Comparison of ENCODE assay signal across 4 fruit fly cellular contexts in the genomic region with DNA sequence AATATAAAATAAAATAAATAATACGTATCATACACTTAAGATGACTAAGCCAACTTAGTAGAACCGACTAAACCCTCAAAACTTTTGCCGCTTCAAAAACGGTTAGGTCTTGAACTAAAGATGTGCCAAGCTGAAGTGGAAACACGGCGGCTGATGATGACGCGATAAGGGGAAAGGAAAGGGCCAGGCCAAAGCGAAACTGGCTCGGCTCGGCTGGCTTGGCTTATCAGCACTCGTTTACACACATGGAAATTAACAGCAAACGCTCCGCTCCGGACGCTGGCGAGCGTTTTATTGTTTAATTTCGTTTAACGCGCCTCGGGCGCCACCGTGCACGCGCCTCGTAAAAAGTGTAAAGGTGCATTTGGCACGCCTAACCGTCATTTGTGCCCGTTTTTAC.
TF ChIP-seq lines count a peak whose summit lies in the region.

No protein-coding gene starts in this region.

- no peak for TF ChIP-seq CTCF in whole organism, embryonic (GFP tag; optimal IDR thresholded peaks at IDR 0.05; lab: Kevin White, UChicago)

TF ChIP-seq in whole organism, adult, 20 proteins besides CTCF, POLR2A, EP300 and RAD21:
- no peak for TF ChIP-seq Clk (GFP tag; optimal IDR thresholded peaks at IDR 0.05; lab: Kevin White, UChicago)
- TF ChIP-seq cnc (optimal IDR thresholded peaks at IDR 0.05; lab: Kevin White, UChicago): no peak
- TF ChIP-seq Hr96 (GFP tag; optimal IDR thresholded peaks at IDR 0.05; lab: Kevin White, UChicago): no peak
- TF ChIP-seq bab1 (GFP tag; optimal IDR thresholded peaks at IDR 0.05; lab: Kevin White, UChicago): no peak
- no peak for TF ChIP-seq CG7045 (GFP tag; optimal IDR thresholded peaks at IDR 0.05; lab: Kevin White, UChicago)
- no peak for TF ChIP-seq Crg-1 (GFP tag; optimal IDR thresholded peaks at IDR 0.05; lab: Kevin White, UChicago)
- TF ChIP-seq pad (GFP tag; optimal IDR thresholded peaks at IDR 0.05; lab: Kevin White, UChicago): no peak
- peak; percentile 0 for TF ChIP-seq CG14711 (tag; optimal IDR thresholded peaks at IDR 0.05; lab: Kevin White, UChicago)
- TF ChIP-seq CG12768 (GFP tag; optimal IDR thresholded peaks at IDR 0.05; lab: Kevin White, UChicago): peak; percentile 65
- TF ChIP-seq Mnt (GFP tag; optimal IDR thresholded peaks at IDR 0.05; lab: Kevin White, UChicago): peak; percentile 55
- TF ChIP-seq cic (GFP tag; optimal IDR thresholded peaks at IDR 0.05; lab: Kevin White, UChicago): peak; percentile 95
- TF ChIP-seq toe (GFP tag; optimal IDR thresholded peaks at IDR 0.05; lab: Kevin White, UChicago): no peak
- peak; percentile 84 for TF ChIP-seq kay (GFP tag; lab: Kevin White, UChicago; ENCODE audit: borderline replicate concordance)
TF ChIP-seq in whole organism, adult: peak in this region for 5.

TF ChIP-seq in whole organism, embryonic, 481 proteins besides CTCF, POLR2A, EP300 and RAD21 (continues in another document):
- TF ChIP-seq CG31224 (GFP tag; IDR thresholded peaks at IDR 0.05; lab: Robert Waterston, UW): no peak
- peak; percentile 62; the same call in 2 of the 4 replicates for TF ChIP-seq chinmo (GFP tag; IDR thresholded peaks at IDR 0.05; lab: Robert Waterston, UW; ENCODE audit: partially characterized antibody)
- peak; percentile 25 for TF ChIP-seq lab (GFP tag; optimal IDR thresholded peaks at IDR 0.05; lab: Kevin White, UChicago)
- TF ChIP-seq cwo (GFP tag; optimal IDR thresholded peaks at IDR 0.05; lab: Kevin White, UChicago): peak; percentile 36
- no peak for TF ChIP-seq CG6765 (GFP tag; optimal IDR thresholded peaks at IDR 0.05; lab: Kevin White, UChicago)
- peak; percentile 14 for TF ChIP-seq exex (tag; optimal IDR thresholded peaks at IDR 0.05; lab: Kevin White, UChicago)
- TF ChIP-seq grn (GFP tag; optimal IDR thresholded peaks at IDR 0.05; lab: Kevin White, UChicago): peak; percentile 66
- no peak for TF ChIP-seq CG11093 (GFP tag; IDR thresholded peaks at IDR 0.05; lab: Robert Waterston, UW)
- TF ChIP-seq Chrac-16 (GFP tag; optimal IDR thresholded peaks at IDR 0.05; lab: Kevin White, UChicago): no peak
- TF ChIP-seq sug (tag; optimal IDR thresholded peaks at IDR 0.05; lab: Kevin White, UChicago): peak; percentile 74
- TF ChIP-seq B-H2 (GFP tag; optimal IDR thresholded peaks at IDR 0.05; lab: Kevin White, UChicago): peak; percentile 47
- no peak for TF ChIP-seq CG11456 (GFP tag; IDR thresholded peaks at IDR 0.05; lab: Robert Waterston, UW)
- no peak for TF ChIP-seq CG4730 (GFP tag; IDR thresholded peaks at IDR 0.05; lab: Robert Waterston, UW)
- peak; percentile 24 for TF ChIP-seq CG34376 (GFP tag; optimal IDR thresholded peaks at IDR 0.05; lab: Kevin White, UChicago)
- peak; percentile 83 for TF ChIP-seq Hey (tag; optimal IDR thresholded peaks at IDR 0.05; lab: Kevin White, UChicago)
- TF ChIP-seq CG10543 (GFP tag; optimal IDR thresholded peaks at IDR 0.05; lab: Kevin White, UChicago): peak; percentile 72
- 0 out of 3 replicates have a peak, but pooled peaks have one; percentile 43 for TF ChIP-seq gce (GFP tag; IDR thresholded peaks at IDR 0.05; lab: Robert Waterston, UW)
- peak; percentile 58 for TF ChIP-seq Med (GFP tag; lab: Kevin White, UChicago)
- no peak for TF ChIP-seq gfzf (GFP tag; optimal IDR thresholded peaks at IDR 0.05; lab: Kevin White, UChicago)
- 0 out of 2 replicates have a peak, but pooled peaks have one; percentile 21 for TF ChIP-seq rib (GFP tag; IDR thresholded peaks at IDR 0.05; lab: Robert Waterston, UW)
- TF ChIP-seq CG7987 (GFP tag; optimal IDR thresholded peaks at IDR 0.05; lab: Kevin White, UChicago): peak; percentile 3
- peak; percentile 60 for TF ChIP-seq Deaf1 (tag; optimal IDR thresholded peaks at IDR 0.05; lab: Kevin White, UChicago)
- TF ChIP-seq CG13894 (tag; optimal IDR thresholded peaks at IDR 0.05; lab: Kevin White, UChicago): no peak
- TF ChIP-seq crol (GFP tag; IDR thresholded peaks at IDR 0.05; lab: Robert Waterston, UW): peak; percentile 40; the same call in 1 of the 2 replicates

TF ChIP-seq in whole organism, prepupa, 60 proteins besides CTCF, POLR2A, EP300 and RAD21:
- TF ChIP-seq CG16779 (tag; optimal IDR thresholded peaks at IDR 0.05; lab: Kevin White, UChicago) (peak; percentile 5), CG11294 (GFP tag; IDR thresholded peaks at IDR 0.05; lab: Robert Waterston, UW) (no peak)

TF ChIP-seq in whole organism, wandering third instar larva, 38 proteins besides CTCF, POLR2A, EP300 and RAD21:
- TF ChIP-seq Rel (GFP tag; optimal IDR thresholded peaks at IDR 0.05; lab: Kevin White, UChicago) (no peak), Rel (tag; optimal IDR thresholded peaks at IDR 0.05; lab: Kevin White, UChicago) (peak; percentile 36), h (GFP tag; optimal IDR thresholded peaks at IDR 0.05; lab: Kevin White, UChicago) (peak; percentile 39), CrebA (GFP tag; optimal IDR thresholded peaks at IDR 0.05; lab: Kevin White, UChicago; ENCODE audit: borderline replicate concordance) (no peak), dsf (GFP tag; optimal IDR thresholded peaks at IDR 0.05; lab: Kevin White, UChicago; ENCODE audit: borderline replicate concordance) (no peak), Myc (optimal IDR thresholded peaks at IDR 0.05; lab: Kevin White, UChicago) (no peak), lola (GFP tag; optimal IDR thresholded peaks at IDR 0.05; lab: Kevin White, UChicago) (no peak), Hnf4 (GFP tag; optimal IDR thresholded peaks at IDR 0.05; lab: Kevin White, UChicago) (no peak), Hr83 (GFP tag; optimal IDR thresholded peaks at IDR 0.05; lab: Kevin White, UChicago; ENCODE audit: poor library complexity, severe bottlenecking) (no peak), Dif (GFP tag; optimal IDR thresholded peaks at IDR 0.05; lab: Kevin White, UChicago; ENCODE audit: partially characterized antibody) (no peak), Hr78 (GFP tag; optimal IDR thresholded peaks at IDR 0.05; lab: Kevin White, UChicago) (no peak), jim (GFP tag; optimal IDR thresholded peaks at IDR 0.05; lab: Kevin White, UChicago) (no peak)
TF ChIP-seq in whole organism, wandering third instar larva: peak in this region for 2.
